Fruit fly (Drosophila melanogaster) ovary, adult (tissue): ENCODE data around the gene Cyp4g15.

Source experiments
- CG17801 ChIP-seq: fragments of 200-800 bp; optimal IDR thresholded peaks from 2 replicates; lab custom pipeline; 2019; ENCODE audit warnings: missing biosample characterization, mild to moderate bottlenecking, missing genetic modification characterization, moderate library complexity; ENCODE audit not compliant: partially characterized antibody

Gene Cyp4g15

dm6 chrX:11454189-11454882, 22.5 kb upstream of the Cyp4g15 start, which contains the start of the genes Evi5 and HP5:
Gene Evi5 (minus strand): TSS chrX:11454386.
Gene HP5 (plus strand): TSS chrX:11454786.
- peak; percentile 47 for TF ChIP-seq CG17801 (GFP tag; lab: Kevin White, UChicago)

- TF ChIP-seq CG17801 (GFP tag; lab: Kevin White, UChicago): no peak
Observed at dm6 chrX:11457149-11457548, 19.7 kb upstream of the Cyp4g15 start.

- TF ChIP-seq CG17801 (GFP tag; lab: Kevin White, UChicago): no peak
Observed at dm6 chrX:11458912-11459836, 17.7 kb upstream of the Cyp4g15 start, which contains the start of gene CG43155. Gene CG43155 (plus strand): TSS chrX:11459786.

dm6 chrX:11464047-11464446, 12.8 kb upstream of the Cyp4g15 start:
- no peak for TF ChIP-seq CG17801 (GFP tag; lab: Kevin White, UChicago)

dm6 chrX:11466757-11467156, 10.1 kb upstream of the Cyp4g15 start:
- no peak for TF ChIP-seq CG17801 (GFP tag; lab: Kevin White, UChicago)

dm6 chrX:11468304-11468703, 8.6 kb upstream of the Cyp4g15 start:
- TF ChIP-seq CG17801 (GFP tag; lab: Kevin White, UChicago): no peak

- TF ChIP-seq CG17801 (GFP tag; lab: Kevin White, UChicago): peak; percentile 34
Observed at dm6 chrX:11483297-11483696, 6.4 kb downstream of the Cyp4g15 start, which contains the start of gene Uba5. Gene Uba5 (plus strand): TSS chrX:11483518.

- peak; percentile 80 for TF ChIP-seq CG17801 (GFP tag; lab: Kevin White, UChicago)
Observed at dm6 chrX:11485075-11485474, 8.2 kb downstream of the Cyp4g15 start, which contains the start of gene Spase25. Gene Spase25 (plus strand): TSS chrX:11485250.

dm6 chrX:11491473-11491872, 14.6 kb downstream of the Cyp4g15 start, which contains the start of gene CG33235:
Gene CG33235 (minus strand): TSS chrX:11491573.
- no peak for TF ChIP-seq CG17801 (GFP tag; lab: Kevin White, UChicago)

- peak; percentile 40 for TF ChIP-seq CG17801 (GFP tag; lab: Kevin White, UChicago)
Observed at dm6 chrX:11492205-11492604, 15.3 kb downstream of the Cyp4g15 start.

dm6 chrX:11492916-11493590, 16.2 kb downstream of the Cyp4g15 start, which contains the start of gene Drak:
Gene Drak (plus strand): TSS chrX:11493135.
- TF ChIP-seq CG17801 (GFP tag; lab: Kevin White, UChicago): peak; percentile 55

- peak; percentile 40 for TF ChIP-seq CG17801 (GFP tag; lab: Kevin White, UChicago)
Observed at dm6 chrX:11494731-11495277, 17.9 kb downstream of the Cyp4g15 start.

dm6 chrX:11495474-11495873, 18.6 kb downstream of the Cyp4g15 start:
- no peak for TF ChIP-seq CG17801 (GFP tag; lab: Kevin White, UChicago)

- TF ChIP-seq CG17801 (GFP tag; lab: Kevin White, UChicago): no peak
Observed at dm6 chrX:11496257-11496656, 19.4 kb downstream of the Cyp4g15 start.
